Fruit fly (Drosophila melanogaster): ENCODE results near the gene wrm1.

wrm1 gene

dm6 chr3L:7334990-7335389 is at the start of gene wrm1, which contains the start of gene wrm2:
Gene wrm1 (minus strand): TSS chr3L:7335226.
Gene wrm2 (minus strand): TSS chr3L:7335226.
- TF ChIP-seq CG4496 (GFP tag; IDR thresholded peaks at IDR 0.05) (0 out of 3 replicates have a peak, but pooled peaks have one; percentile 16), D1 (tag; optimal IDR thresholded peaks at IDR 0.05) (no peak)

dm6 chr3L:7381359-7381976 is 46.4 kb upstream of the wrm1 start, which contains the start of the genes SMSr and smid:
Gene SMSr (minus strand): TSS chr3L:7381474.
Gene smid (plus strand): TSS chr3L:7381614.
- peak; percentile 52 for TF ChIP-seq CG9948 (tag; optimal IDR thresholded peaks at IDR 0.05)
- no peak for TF ChIP-seq rn (GFP tag; IDR thresholded peaks at IDR 0.05)
- no peak for TF ChIP-seq gl (tag; optimal IDR thresholded peaks at IDR 0.05)
- TF ChIP-seq CG34367 (tag; optimal IDR thresholded peaks at IDR 0.05): peak; percentile 10
- no peak for TF ChIP-seq CG12605 (GFP tag; IDR thresholded peaks at IDR 0.05)
- TF ChIP-seq EcR (GFP tag; optimal IDR thresholded peaks at IDR 0.05): no peak
- TF ChIP-seq D1 (tag; optimal IDR thresholded peaks at IDR 0.05): no peak
- TF ChIP-seq CG14655 (GFP tag; optimal IDR thresholded peaks at IDR 0.05): no peak
- peak; percentile 42 for TF ChIP-seq Pif1A (GFP tag; optimal IDR thresholded peaks at IDR 0.05)
- peak; percentile 37 for TF ChIP-seq CG17806 (tag; optimal IDR thresholded peaks at IDR 0.05)
- TF ChIP-seq Snoo (tag; optimal IDR thresholded peaks at IDR 0.05): peak; percentile 48
- TF ChIP-seq CG8301 (tag; optimal IDR thresholded peaks at IDR 0.05): no peak
- no peak for TF ChIP-seq CG32121 (GFP tag; IDR thresholded peaks at IDR 0.05)
- no peak; the same call in 2 of the 3 replicates for TF ChIP-seq fd96Ca (GFP tag; IDR thresholded peaks at IDR 0.05)
- TF ChIP-seq Ets98B (GFP tag; IDR thresholded peaks at IDR 0.05): no peak; the same call in 1 of the 2 replicates
- TF ChIP-seq CG4496 (GFP tag; IDR thresholded peaks at IDR 0.05): 0 out of 3 replicates have a peak, but pooled peaks have one; percentile 39
- TF ChIP-seq Pif1B (GFP tag; optimal IDR thresholded peaks at IDR 0.05): no peak
- TF ChIP-seq CG13204 (GFP tag; optimal IDR thresholded peaks at IDR 0.05): no peak
- TF ChIP-seq CG8159 (tag; optimal IDR thresholded peaks at IDR 0.05): peak; percentile 63
- peak; percentile 39 for TF ChIP-seq CG15710 (tag; optimal IDR thresholded peaks at IDR 0.05)
- TF ChIP-seq CG10348 (GFP tag; IDR thresholded peaks at IDR 0.05): no peak

dm6 chr3L:7380395-7380794 is 45.4 kb upstream of the wrm1 start:
- TF ChIP-seq CG32121 (GFP tag; IDR thresholded peaks at IDR 0.05) (no peak), gl (tag; optimal IDR thresholded peaks at IDR 0.05) (no peak), CG17806 (tag; optimal IDR thresholded peaks at IDR 0.05) (no peak), EcR (GFP tag; optimal IDR thresholded peaks at IDR 0.05) (peak; percentile 54)

dm6 chr3L:7376830-7377229 is 41.8 kb upstream of the wrm1 start:
- TF ChIP-seq CG17806 (tag; optimal IDR thresholded peaks at IDR 0.05) (no peak), EcR (GFP tag; optimal IDR thresholded peaks at IDR 0.05) (no peak), rn (GFP tag; IDR thresholded peaks at IDR 0.05) (no peak), CG32121 (GFP tag; IDR thresholded peaks at IDR 0.05) (no peak), CG9948 (tag; optimal IDR thresholded peaks at IDR 0.05) (no peak), CG4496 (GFP tag; IDR thresholded peaks at IDR 0.05) (no peak), CG12605 (GFP tag; IDR thresholded peaks at IDR 0.05) (no peak), CG10348 (GFP tag; IDR thresholded peaks at IDR 0.05) (no peak), D1 (tag; optimal IDR thresholded peaks at IDR 0.05) (no peak), CG8301 (tag; optimal IDR thresholded peaks at IDR 0.05) (no peak), CG13204 (GFP tag; optimal IDR thresholded peaks at IDR 0.05) (no peak), CG8159 (tag; optimal IDR thresholded peaks at IDR 0.05) (no peak), Pif1A (GFP tag; optimal IDR thresholded peaks at IDR 0.05) (no peak), gl (tag; optimal IDR thresholded peaks at IDR 0.05) (no peak), CG15710 (tag; optimal IDR thresholded peaks at IDR 0.05) (no peak), Pif1B (GFP tag; optimal IDR thresholded peaks at IDR 0.05) (no peak), CG14655 (GFP tag; optimal IDR thresholded peaks at IDR 0.05) (no peak)

dm6 chr3L:7376151-7376550 is 41.1 kb upstream of the wrm1 start:
- TF ChIP-seq Snoo (tag; optimal IDR thresholded peaks at IDR 0.05): no peak
- no peak for TF ChIP-seq CG4496 (GFP tag; IDR thresholded peaks at IDR 0.05)
- no peak for TF ChIP-seq Pif1B (GFP tag; optimal IDR thresholded peaks at IDR 0.05)
- TF ChIP-seq CG15710 (tag; optimal IDR thresholded peaks at IDR 0.05): no peak
- no peak for TF ChIP-seq fd96Ca (GFP tag; IDR thresholded peaks at IDR 0.05)
- TF ChIP-seq D1 (tag; optimal IDR thresholded peaks at IDR 0.05): no peak
- no peak for TF ChIP-seq EcR (GFP tag; optimal IDR thresholded peaks at IDR 0.05)
- no peak for TF ChIP-seq gl (tag; optimal IDR thresholded peaks at IDR 0.05)
- no peak for TF ChIP-seq CG8159 (tag; optimal IDR thresholded peaks at IDR 0.05)
- no peak for TF ChIP-seq CG32121 (GFP tag; IDR thresholded peaks at IDR 0.05)

- 0 out of 3 replicates have a peak, but pooled peaks have one; percentile 25 for TF ChIP-seq CG4496 (GFP tag; IDR thresholded peaks at IDR 0.05)
- TF ChIP-seq EcR (GFP tag; optimal IDR thresholded peaks at IDR 0.05): no peak
Measured at dm6 chr3L:7371290-7371689, 36.3 kb upstream of the wrm1 start.

dm6 chr3L:7370231-7370882 is 35.3 kb upstream of the wrm1 start:
- TF ChIP-seq gl (tag; optimal IDR thresholded peaks at IDR 0.05): no peak
- no peak for TF ChIP-seq CG34367 (tag; optimal IDR thresholded peaks at IDR 0.05)
- no peak for TF ChIP-seq CG17806 (tag; optimal IDR thresholded peaks at IDR 0.05)
- no peak for TF ChIP-seq CG32121 (GFP tag; IDR thresholded peaks at IDR 0.05)
- no peak for TF ChIP-seq D1 (tag; optimal IDR thresholded peaks at IDR 0.05)
- TF ChIP-seq CG4496 (GFP tag; IDR thresholded peaks at IDR 0.05): no peak
- no peak for TF ChIP-seq CG15710 (tag; optimal IDR thresholded peaks at IDR 0.05)
- TF ChIP-seq CG8159 (tag; optimal IDR thresholded peaks at IDR 0.05): no peak
- peak; percentile 33 for TF ChIP-seq EcR (GFP tag; optimal IDR thresholded peaks at IDR 0.05)
- TF ChIP-seq CG14655 (GFP tag; optimal IDR thresholded peaks at IDR 0.05): no peak
- peak; percentile 21 for TF ChIP-seq Pif1B (GFP tag; optimal IDR thresholded peaks at IDR 0.05)
- TF ChIP-seq Pif1A (GFP tag; optimal IDR thresholded peaks at IDR 0.05): peak; percentile 1
- TF ChIP-seq Ets98B (GFP tag; IDR thresholded peaks at IDR 0.05): no peak
- TF ChIP-seq CG13204 (GFP tag; optimal IDR thresholded peaks at IDR 0.05): no peak
- TF ChIP-seq CG10348 (GFP tag; IDR thresholded peaks at IDR 0.05): no peak
